Fruit fly (Drosophila melanogaster): ENCODE measurements around the gene CG31145.
A peak's percentile ranks its signal among the peaks of the same experiment; 100 is the strongest.

Gene CG31145

DNA sequence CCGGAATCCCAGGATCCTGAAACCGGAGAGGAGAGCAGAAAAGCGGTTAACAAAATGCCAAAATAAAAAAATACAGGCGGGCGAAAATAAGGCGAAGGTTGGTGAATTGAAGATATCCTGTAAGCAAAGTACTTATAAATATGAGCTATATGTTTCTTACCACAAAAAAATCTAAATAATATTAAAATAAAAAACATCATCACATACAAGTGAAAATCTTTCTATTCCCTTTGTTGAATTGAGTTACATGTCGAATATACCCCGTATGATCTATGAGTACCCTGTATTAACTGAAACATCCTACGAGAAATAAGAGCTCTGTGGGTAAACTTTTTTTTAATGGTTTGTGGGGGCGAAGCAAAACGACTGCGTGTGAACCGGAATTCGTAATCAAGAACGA is 57.3 kb downstream of the CG31145 start (continued):
- TF ChIP-seq CG9727 (GFP tag; optimal IDR thresholded peaks at IDR 0.05) (peak; percentile 19), gsb (GFP tag; IDR thresholded peaks at IDR 0.05) (no peak), CG34422 (GFP tag; IDR thresholded peaks at IDR 0.05) (no peak), Gug (GFP tag; IDR thresholded peaks at IDR 0.05) (no peak), HLHmδ (GFP tag; optimal IDR thresholded peaks at IDR 0.05) (no peak), BtbVII (GFP tag; optimal IDR thresholded peaks at IDR 0.05) (peak; percentile 22), stwl (tag; optimal IDR thresholded peaks at IDR 0.05) (no peak), HmgZ (tag; optimal IDR thresholded peaks at IDR 0.05) (no peak), da (GFP tag; optimal IDR thresholded peaks at IDR 0.05) (no peak), ranshi (GFP tag; IDR thresholded peaks at IDR 0.05) (0 out of 2 replicates have a peak, but pooled peaks have one; percentile 35), CG8944 (GFP tag; optimal IDR thresholded peaks at IDR 0.05) (no peak), CG34376 (GFP tag; optimal IDR thresholded peaks at IDR 0.05) (no peak), CG15011 (GFP tag; optimal IDR thresholded peaks at IDR 0.05) (no peak), CG18764 (GFP tag; optimal IDR thresholded peaks at IDR 0.05) (no peak), CG8765 (GFP tag; IDR thresholded peaks at IDR 0.05) (no peak), peb (GFP tag; IDR thresholded peaks at IDR 0.05) (no peak), slbo (GFP tag; IDR thresholded peaks at IDR 0.05) (peak; percentile 71), zfh2 (GFP tag; optimal IDR thresholded peaks at IDR 0.05) (no peak), CG32532 (GFP tag; IDR thresholded peaks at IDR 0.05) (no peak), caup (GFP tag; optimal IDR thresholded peaks at IDR 0.05; ENCODE audit: severe bottlenecking) (peak; percentile 11), gro (GFP tag; optimal IDR thresholded peaks at IDR 0.05) (no peak), corto (GFP tag; optimal IDR thresholded peaks at IDR 0.05) (no peak), CoRest (tag; optimal IDR thresholded peaks at IDR 0.05) (peak; percentile 30), jumu (GFP tag; optimal IDR thresholded peaks at IDR 0.05) (no peak), sisA (GFP tag; IDR thresholded peaks at IDR 0.05) (no peak), CG6175 (GFP tag; IDR thresholded peaks at IDR 0.05) (no peak), CG5245 (GFP tag; optimal IDR thresholded peaks at IDR 0.05) (no peak), D19B (GFP tag; optimal IDR thresholded peaks at IDR 0.05) (peak; percentile 67), Hand (GFP tag; optimal IDR thresholded peaks at IDR 0.05) (peak; percentile 24), CG3281 (GFP tag; optimal IDR thresholded peaks at IDR 0.05) (peak; percentile 40), CG4820 (GFP tag; optimal IDR thresholded peaks at IDR 0.05) (no peak), tna (GFP tag; IDR thresholded peaks at IDR 0.05; ENCODE audit: partially characterized antibody) (no peak), sd (tag; optimal IDR thresholded peaks at IDR 0.05) (no peak), CG16815 (GFP tag; optimal IDR thresholded peaks at IDR 0.05) (no peak), pan (optimal IDR thresholded peaks at IDR 0.05) (no peak), pan (GFP tag; optimal IDR thresholded peaks at IDR 0.05 in 1 of 2, IDR thresholded peaks at IDR 0.05 in 1 of 2) (peak in 1 of 2 experiments; percentile 72), prd (optimal IDR thresholded peaks at IDR 0.05) (no peak), prd (GFP tag; IDR thresholded peaks at IDR 0.05) (peak; percentile 53; the same call in 1 of the 3 replicates), dpn (GFP tag; optimal IDR thresholded peaks at IDR 0.05) (no peak), gt (GFP tag; IDR thresholded peaks at IDR 0.05) (no peak), Sox102F (GFP tag; optimal IDR thresholded peaks at IDR 0.05) (peak; percentile 26), seq (GFP tag; IDR thresholded peaks at IDR 0.05) (0 out of 2 replicates have a peak, but pooled peaks have one; percentile 11), CG7928 (GFP tag; optimal IDR thresholded peaks at IDR 0.05) (no peak), CG6254 (GFP tag; optimal IDR thresholded peaks at IDR 0.05) (no peak), Atf-2 (GFP tag; optimal IDR thresholded peaks at IDR 0.05) (no peak), Asciz (GFP tag; optimal IDR thresholded peaks at IDR 0.05) (no peak), C15 (GFP tag; IDR thresholded peaks at IDR 0.05) (no peak), fru (optimal IDR thresholded peaks at IDR 0.05) (no peak), CG8924 (tag; optimal IDR thresholded peaks at IDR 0.05) (no peak), ind (GFP tag; optimal IDR thresholded peaks at IDR 0.05) (peak; percentile 24), CG14667 (GFP tag; IDR thresholded peaks at IDR 0.05) (no peak), br (optimal IDR thresholded peaks at IDR 0.05) (no peak), tap (tag; optimal IDR thresholded peaks at IDR 0.05) (no peak)

Measured in whole organism, embryonic.